Worm (Caenorhabditis elegans) whole organism, L4 larva: ENCODE data around the gene gdi-1.

Experiments used
- D1046.2 ChIP-seq: fragments of 200-800 bp; sonication (Bioruptor generic); IDR thresholded peaks from 2 replicates; pipeline ENCODE4 v1.3.6; 2022; ENCODE audit warnings: missing genetic modification characterization, missing compliant biosample characterization
- F10B5.3 ChIP-seq: sonication (generic microtip); optimal IDR thresholded peaks from 2 replicates; lab custom pipeline; 2016; ENCODE audit warnings: mild to moderate bottlenecking, missing genetic modification characterization, missing compliant biosample characterization
- R02D3.7 ChIP-seq: fragments of 150-350 bp; sonication (generic microtip); optimal IDR thresholded peaks from 3 replicates; lab custom pipeline; 2014; ENCODE audit warnings: missing biosample characterization, missing genetic modification characterization
- Y75B8A.6 ChIP-seq: fragments of 200-800 bp; sonication (Bioruptor generic); IDR thresholded peaks from 2 replicates; pipeline ENCODE4 v1.3.6; 2022; ENCODE audit warnings: missing genetic modification reagents, missing genetic modification characterization, missing compliant biosample characterization
- aha-1 ChIP-seq: fragments of 150-350 bp; peaks from one replicate; lab custom pipeline; 2014; ENCODE audit warnings: missing biosample characterization, missing genetic modification characterization
- ama-1 ChIP-seq: fragments of 150-350 bp; optimal IDR thresholded peaks from 2 replicates; lab custom pipeline; 2014; ENCODE audit warnings: inconsistent platforms, mixed read lengths
- arid-1 ChIP-seq: fragments of 200-800 bp; sonication (Bioruptor generic); conservative IDR thresholded peaks from 2 replicates; pipeline ENCODE4 v1.3.6; 2022; ENCODE audit warnings: missing genetic modification reagents, missing genetic modification characterization, missing compliant biosample characterization
- attf-4 ChIP-seq: sonication (generic microtip); optimal IDR thresholded peaks from 3 replicates; lab custom pipeline; 2017; ENCODE audit warnings: missing biosample characterization, missing genetic modification characterization
- ceh-20 ChIP-seq: fragments of 200-800 bp; sonication (Bioruptor generic); IDR thresholded peaks from 2 replicates; pipeline ENCODE4 v1.3.6; 2022; ENCODE audit warnings: missing genetic modification reagents, missing genetic modification characterization, missing compliant biosample characterization
- ceh-32 ChIP-seq: sonication (generic microtip); optimal IDR thresholded peaks from 2 replicates; lab custom pipeline; 2016; ENCODE audit warnings: mild to moderate bottlenecking, missing genetic modification characterization, missing compliant biosample characterization; ENCODE audit not compliant: poor library complexity
- ceh-82 ChIP-seq: sonication (generic microtip); optimal IDR thresholded peaks from 2 replicates; lab custom pipeline; 2017; ENCODE audit warnings: missing biosample characterization, missing genetic modification characterization
- ctbp-1 ChIP-seq: fragments of 200-800 bp; sonication (Bioruptor generic); IDR thresholded peaks from 2 replicates; pipeline ENCODE4 v1.3.6; 2022; ENCODE audit warnings: missing genetic modification reagents, missing genetic modification characterization, missing compliant biosample characterization
- daf-12 ChIP-seq: fragments of 150-350 bp; optimal IDR thresholded peaks from 2 replicates; lab custom pipeline; 2014; ENCODE audit warnings: missing biosample characterization, missing genetic modification reagents, missing genetic modification characterization
- daf-16 ChIP-seq, 3 experiments: sonication (generic microtip); optimal IDR thresholded peaks; 2 replicates each; lab custom pipeline; 2016 to 2017; ENCODE audit warnings: missing genetic modification characterization in 3 of 3, missing genetic modification reagents in 3 of 3, mild to moderate bottlenecking in 2 of 3, missing compliant biosample characterization in 2 of 3, missing biosample characterization in 1 of 3, moderate library complexity in 1 of 3
- daf-8 ChIP-seq: fragments of 200-800 bp; sonication (Bioruptor generic); IDR thresholded peaks from 2 replicates; pipeline ENCODE4 v1.3.6; 2022; ENCODE audit warnings: missing genetic modification characterization, missing compliant biosample characterization
- dmd-6 ChIP-seq: fragments of 200-800 bp; sonication (Bioruptor generic); IDR thresholded peaks from 2 replicates; pipeline ENCODE4 v1.3.6; 2022; ENCODE audit warnings: missing genetic modification reagents, missing genetic modification characterization, missing compliant biosample characterization
- dpl-1 ChIP-seq: fragments of 150-350 bp; optimal IDR thresholded peaks from 2 replicates; lab custom pipeline; 2014; ENCODE audit warnings: missing biosample characterization, missing genetic modification reagents, missing genetic modification characterization
- dve-1 ChIP-seq: sonication (generic microtip); optimal IDR thresholded peaks from 2 replicates; lab custom pipeline; 2017; ENCODE audit warnings: antibody characterized with exemption, mild to moderate bottlenecking, missing genetic modification characterization, missing compliant biosample characterization; ENCODE audit not compliant: insufficient read depth
- egl-27 ChIP-seq: sonication (generic microtip); optimal IDR thresholded peaks from 3 replicates; lab custom pipeline; 2017; ENCODE audit warnings: missing biosample characterization, missing genetic modification reagents, missing genetic modification characterization
- egl-43 ChIP-seq: fragments of 200-800 bp; sonication (Bioruptor generic); IDR thresholded peaks from 2 replicates; pipeline ENCODE4 v1.3.6; 2022; ENCODE audit warnings: missing genetic modification reagents, missing genetic modification characterization, missing compliant biosample characterization
- fos-1 ChIP-seq: fragments of 150-350 bp; optimal IDR thresholded peaks from 2 replicates; lab custom pipeline; 2014; ENCODE audit warnings: missing biosample characterization, missing genetic modification characterization
- gei-8 ChIP-seq: fragments of 200-800 bp; sonication (Bioruptor generic); optimal IDR thresholded peaks from 2 replicates; lab custom pipeline; 2018; ENCODE audit warnings: mild to moderate bottlenecking, missing genetic modification characterization, missing compliant biosample characterization
- jun-1 ChIP-seq: fragments of 150-350 bp; optimal IDR thresholded peaks from 2 replicates; lab custom pipeline; 2014; ENCODE audit warnings: missing biosample characterization, missing genetic modification reagents, missing genetic modification characterization
- lim-7 ChIP-seq: fragments of 200-800 bp; sonication (Bioruptor generic); IDR thresholded peaks from 2 replicates; pipeline ENCODE4 v1.3.6; 2022; ENCODE audit warnings: missing genetic modification characterization, missing compliant biosample characterization
- lin-1 ChIP-seq: fragments of 200-800 bp; sonication (Bioruptor generic); IDR thresholded peaks from 2 replicates; pipeline ENCODE4 v1.3.6; 2022; ENCODE audit warnings: missing genetic modification reagents, missing genetic modification characterization, missing compliant biosample characterization
- lin-13 ChIP-seq: fragments of 150-350 bp; optimal IDR thresholded peaks from 2 replicates; lab custom pipeline; 2014; ENCODE audit warnings: missing biosample characterization, missing genetic modification reagents, missing genetic modification characterization
- lin-38 ChIP-seq: fragments of 200-800 bp; sonication (Bioruptor generic); IDR thresholded peaks from 2 replicates; pipeline ENCODE4 v1.3.6; 2022; ENCODE audit warnings: missing genetic modification reagents, missing genetic modification characterization, missing compliant biosample characterization
- lin-39 ChIP-seq: fragments of 150-350 bp; optimal IDR thresholded peaks from 2 replicates; lab custom pipeline; 2014; ENCODE audit warnings: missing biosample characterization, missing genetic modification reagents, missing genetic modification characterization
- lsy-2 ChIP-seq, 2 experiments: fragments of 150-350 bp in 1 of 2; sonication (generic microtip) in 1 of 2; optimal IDR thresholded peaks; 2 replicates each; lab custom pipeline; 2014 to 2017; ENCODE audit warnings: missing biosample characterization in 2 of 2, missing genetic modification characterization in 2 of 2
- mdl-1 ChIP-seq, 2 experiments: fragments of 150-350 bp in 1 of 2; sonication (generic microtip) in 1 of 2; optimal IDR thresholded peaks; 2 replicates each; lab custom pipeline; 2014 to 2017; ENCODE audit warnings: missing biosample characterization in 2 of 2, missing genetic modification characterization in 2 of 2
- mdt-29 ChIP-seq: fragments of 200-800 bp; sonication (Bioruptor generic); IDR thresholded peaks from 2 replicates; pipeline ENCODE4 v1.3.6; 2022; ENCODE audit warnings: missing genetic modification reagents, missing genetic modification characterization, missing compliant biosample characterization
- mep-1 ChIP-seq: fragments of 150-350 bp; sonication (generic microtip); optimal IDR thresholded peaks from 3 replicates; lab custom pipeline; 2014; ENCODE audit warnings: missing biosample characterization, missing genetic modification characterization
- nhr-11 ChIP-seq: fragments of 150-350 bp; optimal IDR thresholded peaks from 2 replicates; lab custom pipeline; 2014; ENCODE audit warnings: missing biosample characterization, missing genetic modification characterization
- nhr-25 ChIP-seq: sonication (generic microtip); optimal IDR thresholded peaks from 2 replicates; lab custom pipeline; 2017; ENCODE audit warnings: missing genetic modification characterization, mild to moderate bottlenecking, missing compliant biosample characterization, antibody characterized with exemption, moderate library complexity, borderline replicate concordance; ENCODE audit not compliant: insufficient read depth
- nhr-28 ChIP-seq: fragments of 150-350 bp; optimal IDR thresholded peaks from 2 replicates; lab custom pipeline; 2014; ENCODE audit warnings: missing biosample characterization, missing genetic modification characterization
- nhr-41 ChIP-seq: fragments of 200-800 bp; sonication (Bioruptor generic); IDR thresholded peaks from 2 replicates; pipeline ENCODE4 v1.3.6; 2022; ENCODE audit warnings: missing genetic modification reagents, missing genetic modification characterization, missing compliant biosample characterization
- nhr-76 ChIP-seq: fragments of 150-350 bp; optimal IDR thresholded peaks from 2 replicates; lab custom pipeline; 2014; ENCODE audit warnings: missing biosample characterization, missing genetic modification characterization
- nhr-77 ChIP-seq: fragments of 150-350 bp; optimal IDR thresholded peaks from 2 replicates; lab custom pipeline; 2014; ENCODE audit warnings: missing biosample characterization, missing genetic modification characterization
- php-3 ChIP-seq: fragments of 200-800 bp; sonication (Bioruptor generic); IDR thresholded peaks from 2 replicates; pipeline ENCODE4 v1.3.6; 2022; ENCODE audit warnings: missing genetic modification reagents, missing genetic modification characterization, missing compliant biosample characterization
- pqm-1 ChIP-seq: sonication (generic microtip); optimal IDR thresholded peaks from 2 replicates; lab custom pipeline; 2017; ENCODE audit warnings: missing biosample characterization, missing genetic modification characterization
- saeg-2 ChIP-seq: fragments of 200-800 bp; sonication (Bioruptor generic); IDR thresholded peaks from 2 replicates; pipeline ENCODE4 v1.3.6; 2022; ENCODE audit warnings: missing genetic modification reagents, missing genetic modification characterization, missing compliant biosample characterization
- sdz-12 ChIP-seq: fragments of 200-800 bp; sonication (Bioruptor generic); optimal IDR thresholded peaks from 2 replicates; lab custom pipeline; 2018; ENCODE audit warnings: mild to moderate bottlenecking, missing genetic modification characterization, missing compliant biosample characterization
- skn-1 ChIP-seq: fragments of 150-350 bp; optimal IDR thresholded peaks from 2 replicates; lab custom pipeline; 2014; ENCODE audit warnings: missing biosample characterization, missing genetic modification characterization
- snpc-1.2 ChIP-seq: fragments of 200-800 bp; sonication (Bioruptor generic); IDR thresholded peaks from 2 replicates; pipeline ENCODE4 v1.3.6; 2022; ENCODE audit warnings: missing genetic modification reagents, missing genetic modification characterization, missing compliant biosample characterization
- spr-1 ChIP-seq: sonication (generic microtip); optimal IDR thresholded peaks from 2 replicates; lab custom pipeline; 2016; ENCODE audit warnings: mild to moderate bottlenecking, missing genetic modification characterization, missing compliant biosample characterization
- spr-3 ChIP-seq: fragments of 200-800 bp; sonication (Bioruptor generic); optimal IDR thresholded peaks from 2 replicates; lab custom pipeline; 2018; ENCODE audit warnings: mild to moderate bottlenecking, missing genetic modification characterization, missing compliant biosample characterization
- tra-1 ChIP-seq: fragments of 200-800 bp; sonication (Bioruptor generic); IDR thresholded peaks from 2 replicates; pipeline ENCODE4 v1.3.6; 2022; ENCODE audit warnings: missing genetic modification reagents, missing genetic modification characterization, missing compliant biosample characterization
- unc-130 ChIP-seq: sonication (generic microtip); optimal IDR thresholded peaks from 2 replicates; lab custom pipeline; 2016; ENCODE audit warnings: missing genetic modification reagents, missing genetic modification characterization, missing compliant biosample characterization
- zfp-2 ChIP-seq: sonication (generic microtip); optimal IDR thresholded peaks from 2 replicates; lab custom pipeline; 2016; ENCODE audit warnings: mild to moderate bottlenecking, missing genetic modification characterization, missing compliant biosample characterization
- zfp-3 ChIP-seq: fragments of 200-800 bp; sonication (Bioruptor generic); conservative IDR thresholded peaks from 2 replicates; pipeline ENCODE4 v1.3.6; 2022; ENCODE audit warnings: missing genetic modification reagents, missing genetic modification characterization, missing compliant biosample characterization

Gene gdi-1

ce11 chrIV:14793900-14794624, 1.4 kb upstream of the gdi-1 start (continued):
- TF ChIP-seq gei-8 (no peak), R02D3.7 (tag; lab: Kevin White, UChicago) (no peak), aha-1 (tag; lab: Kevin White, UChicago) (peak; percentile 99), jun-1 (no peak), spr-1 (tag; lab: Kevin White, UChicago) (no peak), zfp-2 (tag; lab: Kevin White, UChicago) (no peak), ceh-82 (no peak), lin-1 (GFP tag; lab: Robert Waterston, UW) (no peak), egl-43 (GFP tag; lab: Robert Waterston, UW) (0 out of 2 replicates have a peak, but pooled peaks have one; percentile 15), D1046.2 (GFP tag; lab: Robert Waterston, UW) (no peak), ceh-20 (GFP tag; lab: Robert Waterston, UW) (peak; percentile 36; the same call in 1 of the 2 replicates), nhr-11 (tag; lab: Kevin White, UChicago) (peak; percentile 22), fos-1 (tag; lab: Kevin White, UChicago) (no peak), saeg-2 (GFP tag; lab: Robert Waterston, UW) (0 out of 2 replicates have a peak, but pooled peaks have one; percentile 5), ctbp-1 (GFP tag; lab: Robert Waterston, UW) (0 out of 2 replicates have a peak, but pooled peaks have one; percentile 46), tra-1 (no peak), ama-1 (peak; percentile 71), mdt-29 (GFP tag; lab: Robert Waterston, UW) (no peak), egl-27 (no peak), nhr-25 (tag; lab: Kevin White, UChicago) (peak; percentile 82), unc-130 (GFP tag; lab: Kevin White, UChicago) (no peak), ceh-32 (tag; lab: Kevin White, UChicago) (no peak), dve-1 (tag; lab: Kevin White, UChicago) (peak; percentile 59), Y75B8A.6 (GFP tag; lab: Robert Waterston, UW) (no peak), lim-7 (GFP tag; lab: Robert Waterston, UW) (no peak), nhr-77 (tag; lab: Kevin White, UChicago) (peak; percentile 69), snpc-1.2 (GFP tag; lab: Robert Waterston, UW) (no peak), nhr-41 (no peak), spr-3 (GFP tag; lab: Kevin White, UChicago) (no peak), pqm-1 (tag; lab: Kevin White, UChicago) (no peak), lsy-2 (tag; optimal IDR thresholded peaks at IDR 0.05; lab: Kevin White, UChicago) (peak; percentile 49 to 68), skn-1 (tag; lab: Kevin White, UChicago) (no peak), daf-16 (GFP tag; optimal IDR thresholded peaks at IDR 0.05; lab: Kevin White, UChicago) (no peak), daf-16 (tag; optimal IDR thresholded peaks at IDR 0.05; lab: Kevin White, UChicago) (peak; percentile 85), nhr-28 (peak; percentile 53), attf-4 (tag; lab: Kevin White, UChicago) (no peak), dpl-1 (GFP tag; lab: Kevin White, UChicago) (peak; percentile 42), dmd-6 (peak; percentile 46), mdl-1 (tag; optimal IDR thresholded peaks at IDR 0.05; lab: Kevin White, UChicago) (peak; percentile 61 to 88), daf-8 (no peak), zfp-3 (GFP tag; lab: Robert Waterston, UW) (no peak), nhr-76 (tag; lab: Kevin White, UChicago) (no peak), mep-1 (tag; lab: Kevin White, UChicago) (peak; percentile 89), sdz-12 (GFP tag; lab: Kevin White, UChicago) (no peak), arid-1 (GFP tag; lab: Robert Waterston, UW) (0 out of 2 replicates have a peak, but pooled peaks have one; percentile 7), lin-39 (tag; lab: Kevin White, UChicago) (no peak), daf-12 (tag; lab: Kevin White, UChicago) (no peak), lin-38 (GFP tag; lab: Robert Waterston, UW) (peak; percentile 40; the same call in 1 of the 2 replicates), php-3 (no peak), F10B5.3 (tag; lab: Kevin White, UChicago) (no peak), lin-13 (GFP tag; lab: Kevin White, UChicago) (no peak)
